Fruit fly (Drosophila melanogaster) S2 (cell line): ENCODE results near the gene Gbs-76A.

Experiments used
- CG8478 ChIP-seq: fragments of >200 bp; optimal IDR thresholded peaks from 2 replicates; lab custom pipeline; 2018
- CTCF ChIP-seq, 2 experiments: fragments of >200 bp; optimal IDR thresholded peaks; 2 replicates each; lab custom pipeline; 2018

dm6 chr3L:19289411-19289810 lies 3.2 kb downstream of the Gbs-76A start:
- TF ChIP-seq CG8478 (lab: Kevin White, UChicago) (no peak), CTCF (optimal IDR thresholded peaks at IDR 0.05; lab: Kevin White, UChicago) (no peak)
